Fruit fly (Drosophila melanogaster) whole organism, adult: ENCODE measurements around the gene ZIPIC.

Experiments
- CG11617 ChIP-seq: fragments of 200-800 bp; sonication (Bioruptor generic); optimal IDR thresholded peaks from 2 replicates; lab custom pipeline; 2017; ENCODE audit warnings: mild to moderate bottlenecking, missing biosample characterization, missing genetic modification reagents, missing genetic modification characterization
- CG12768 ChIP-seq: fragments of 200-800 bp; sonication (Bioruptor generic); optimal IDR thresholded peaks from 2 replicates; lab custom pipeline; 2017; ENCODE audit warnings: missing biosample characterization, missing genetic modification characterization, mild to moderate bottlenecking, moderate library complexity, missing genetic modification reagents
- CG14711 ChIP-seq: fragments of 200-800 bp; sonication (Bioruptor generic); optimal IDR thresholded peaks from 2 replicates; lab custom pipeline; 2018; ENCODE audit warnings: missing biosample characterization, mild to moderate bottlenecking, missing genetic modification characterization, moderate library complexity
- CG1620 ChIP-seq: fragments of 200-800 bp; sonication (Bioruptor generic); optimal IDR thresholded peaks from 2 replicates; lab custom pipeline; 2016; ENCODE audit warnings: missing biosample characterization, missing genetic modification characterization
- CG33017 ChIP-seq: fragments of 200-800 bp; sonication (Bioruptor generic); optimal IDR thresholded peaks from 2 replicates; lab custom pipeline; 2018; ENCODE audit warnings: missing biosample characterization, mild to moderate bottlenecking, missing genetic modification characterization, moderate library complexity
- CG5204 ChIP-seq: fragments of 200-800 bp; sonication (Bioruptor generic); optimal IDR thresholded peaks from 2 replicates; lab custom pipeline; 2016; ENCODE audit warnings: missing biosample characterization, missing genetic modification characterization
- CG7045 ChIP-seq: fragments of 200-800 bp; sonication (Bioruptor generic); optimal IDR thresholded peaks from 2 replicates; lab custom pipeline; 2017; ENCODE audit warnings: missing biosample characterization, mild to moderate bottlenecking, missing genetic modification characterization
- CG7101 ChIP-seq: fragments of 200-800 bp; sonication (Bioruptor generic); optimal IDR thresholded peaks from 2 replicates; lab custom pipeline; 2018; ENCODE audit warnings: missing biosample characterization, mild to moderate bottlenecking, missing genetic modification characterization, moderate library complexity
- Clk ChIP-seq: fragments of 200-800 bp; sonication (Bioruptor generic); optimal IDR thresholded peaks from 2 replicates; lab custom pipeline; 2017; ENCODE audit warnings: missing biosample characterization, missing genetic modification characterization
- Crg-1 ChIP-seq: fragments of 200-800 bp; sonication (Bioruptor generic); optimal IDR thresholded peaks from 2 replicates; lab custom pipeline; 2016; ENCODE audit warnings: missing biosample characterization, missing genetic modification characterization
- Hr96 ChIP-seq: fragments of 200-800 bp; sonication (Bioruptor generic); optimal IDR thresholded peaks from 2 replicates; lab custom pipeline; 2016; ENCODE audit warnings: missing biosample characterization, missing genetic modification characterization
- Mnt ChIP-seq: fragments of 200-800 bp; sonication (Bioruptor generic); optimal IDR thresholded peaks from 2 replicates; lab custom pipeline; 2016; ENCODE audit warnings: missing biosample characterization, mild to moderate bottlenecking, missing genetic modification characterization
- bab1 ChIP-seq: fragments of 200-800 bp; sonication (Bioruptor generic); optimal IDR thresholded peaks from 3 replicates; lab custom pipeline; 2019; ENCODE audit warnings: missing biosample characterization, mild to moderate bottlenecking, missing genetic modification characterization, moderate library complexity
- cic ChIP-seq: fragments of 200-800 bp; sonication (Bioruptor generic); optimal IDR thresholded peaks from 2 replicates; lab custom pipeline; 2017; ENCODE audit warnings: missing biosample characterization, mild to moderate bottlenecking, missing genetic modification characterization, moderate library complexity
- cnc ChIP-seq, 2 experiments: fragments of >200 bp; optimal IDR thresholded peaks; 2 replicates each; lab custom pipeline; 2017
- kay ChIP-seq: fragments of 200-800 bp; sonication (Bioruptor generic); peaks from one replicate; lab custom pipeline; 2016; ENCODE audit warnings: missing biosample characterization, missing genetic modification characterization, borderline replicate concordance
- ovo ChIP-seq: fragments of 200-800 bp; sonication (Bioruptor generic); optimal IDR thresholded peaks from 2 replicates; lab custom pipeline; 2016; ENCODE audit warnings: missing biosample characterization, missing genetic modification characterization
- pad ChIP-seq: fragments of 200-800 bp; sonication (Bioruptor generic); optimal IDR thresholded peaks from 3 replicates; lab custom pipeline; 2017; ENCODE audit warnings: missing biosample characterization, missing genetic modification characterization, mild to moderate bottlenecking, moderate library complexity, missing genetic modification reagents
- tj ChIP-seq: fragments of 200-800 bp; sonication (Bioruptor generic); optimal IDR thresholded peaks from 3 replicates; lab custom pipeline; 2017; ENCODE audit warnings: missing biosample characterization, mild to moderate bottlenecking, missing genetic modification characterization, moderate library complexity
- toe ChIP-seq: fragments of 200-800 bp; sonication (Bioruptor generic); optimal IDR thresholded peaks from 2 replicates; lab custom pipeline; 2016; ENCODE audit warnings: missing biosample characterization, missing genetic modification characterization

The ZIPIC gene

DNA sequence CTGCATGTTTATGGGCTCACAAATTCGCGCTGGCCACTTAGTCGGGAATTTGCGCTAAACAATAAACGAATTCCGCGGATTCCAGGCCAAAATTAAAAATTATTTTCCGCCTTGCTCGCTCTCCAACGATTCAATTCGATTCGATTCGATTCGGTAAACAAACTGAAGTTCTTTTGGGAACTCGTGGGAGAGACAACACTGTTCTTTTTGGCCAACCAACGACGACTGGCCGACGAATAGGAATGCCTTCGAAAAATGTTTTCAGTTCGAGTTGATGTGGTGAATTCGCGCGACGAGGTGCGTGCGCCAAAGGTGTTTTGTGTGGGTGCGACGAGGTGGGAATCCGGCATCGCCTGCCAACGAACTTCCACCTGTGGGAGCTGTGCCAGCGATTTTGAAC is 15.3 kb upstream of the ZIPIC start, which contains the start of gene CG15528:
Gene CG15528 (minus strand): TSS at position 180 of the 400 bp plus-strand sequence.
- TF ChIP-seq CG33017 (tag; lab: Kevin White, UChicago) (no peak), Crg-1 (GFP tag; lab: Kevin White, UChicago) (no peak), CG14711 (tag; lab: Kevin White, UChicago) (no peak), cnc (optimal IDR thresholded peaks at IDR 0.05; lab: Kevin White, UChicago) (no peak), tj (no peak), CG11617 (GFP tag; lab: Kevin White, UChicago) (no peak), ovo (GFP tag; lab: Kevin White, UChicago) (no peak), toe (GFP tag; lab: Kevin White, UChicago) (no peak), CG12768 (GFP tag; lab: Kevin White, UChicago) (no peak), kay (no peak), CG1620 (no peak), CG7045 (GFP tag; lab: Kevin White, UChicago) (no peak), CG7101 (tag; lab: Kevin White, UChicago) (no peak), Mnt (no peak), cic (GFP tag; lab: Kevin White, UChicago) (no peak), CG5204 (no peak), pad (GFP tag; lab: Kevin White, UChicago) (no peak), Hr96 (no peak), bab1 (GFP tag; lab: Kevin White, UChicago) (no peak), Clk (GFP tag; lab: Kevin White, UChicago) (no peak)

dm6 chr3R:30050448-30050847 is 13.8 kb upstream of the ZIPIC start:
- TF ChIP-seq CG5204 (no peak), CG7045 (GFP tag; lab: Kevin White, UChicago) (no peak), CG7101 (tag; lab: Kevin White, UChicago) (no peak), Clk (GFP tag; lab: Kevin White, UChicago) (no peak), cic (GFP tag; lab: Kevin White, UChicago) (no peak), bab1 (GFP tag; lab: Kevin White, UChicago) (no peak)

DNA sequence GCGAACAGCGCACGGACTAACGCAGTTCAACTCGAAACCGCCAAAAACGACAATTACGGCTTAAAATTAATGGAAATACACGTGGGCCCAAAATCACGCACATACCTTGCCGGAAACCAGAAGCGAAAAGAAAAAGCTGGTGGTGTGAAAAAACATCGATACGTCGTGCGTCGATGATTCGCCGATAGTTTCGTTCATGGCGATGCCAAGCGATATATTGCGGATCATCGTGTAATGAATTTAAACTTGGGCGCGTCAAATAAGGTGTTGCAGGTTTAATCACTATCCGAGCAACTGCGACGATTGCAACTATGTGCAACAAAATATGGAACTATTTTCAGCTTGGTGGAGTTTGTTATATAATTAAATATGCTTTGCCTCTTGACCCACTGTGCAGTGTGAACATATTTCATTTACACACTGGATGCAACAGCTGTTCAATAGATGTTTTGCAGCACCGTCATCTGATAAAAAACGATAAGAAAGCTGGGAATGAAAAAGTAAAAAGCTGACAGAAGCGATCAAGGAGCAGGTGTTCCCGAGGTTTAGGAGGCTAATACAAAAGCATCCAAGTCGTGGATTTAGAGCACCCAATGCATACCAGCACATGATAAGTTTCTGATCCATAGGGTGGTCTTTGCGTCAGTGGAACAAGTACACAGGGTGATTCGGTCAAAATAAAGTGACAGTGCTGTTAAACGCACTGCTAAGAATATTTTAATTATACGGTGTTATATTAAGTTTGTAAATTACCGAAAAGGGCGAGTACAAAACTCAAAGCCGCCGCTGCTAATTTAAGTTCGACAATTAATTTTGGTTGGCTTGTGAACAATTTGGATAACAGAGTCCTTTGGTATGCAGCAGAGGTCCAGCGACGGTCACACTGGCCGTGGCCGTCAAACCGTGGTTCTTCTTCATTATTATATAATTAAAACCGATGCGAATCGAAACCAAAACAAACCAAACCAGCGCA is 9.6 kb upstream of the ZIPIC start, which contains the start of the genes RpL32 and CG7943:
Gene RpL32 (minus strand): TSS at position 133 of the 973 bp plus-strand sequence.
Gene CG7943 (plus strand): TSS at position 442 of the 973 bp plus-strand sequence.
- TF ChIP-seq Crg-1 (GFP tag; lab: Kevin White, UChicago) (peak; percentile 97), CG33017 (tag; lab: Kevin White, UChicago) (peak; percentile 87), cnc (optimal IDR thresholded peaks at IDR 0.05; lab: Kevin White, UChicago) (no peak), CG7101 (tag; lab: Kevin White, UChicago) (peak; percentile 94), CG1620 (peak; percentile 96), CG14711 (tag; lab: Kevin White, UChicago) (peak; percentile 85), kay (no peak), ovo (GFP tag; lab: Kevin White, UChicago) (peak; percentile 96), toe (GFP tag; lab: Kevin White, UChicago) (peak; percentile 98), CG5204 (no peak), CG11617 (GFP tag; lab: Kevin White, UChicago) (peak; percentile 97), CG7045 (GFP tag; lab: Kevin White, UChicago) (peak; percentile 93), bab1 (GFP tag; lab: Kevin White, UChicago) (peak; percentile 97), Clk (GFP tag; lab: Kevin White, UChicago) (peak; percentile 91), tj (peak; percentile 85), Hr96 (peak; percentile 99), pad (GFP tag; lab: Kevin White, UChicago) (peak; percentile 86), cic (GFP tag; lab: Kevin White, UChicago) (peak; percentile 62), CG12768 (GFP tag; lab: Kevin White, UChicago) (peak; percentile 94), Mnt (peak; percentile 95)

DNA sequence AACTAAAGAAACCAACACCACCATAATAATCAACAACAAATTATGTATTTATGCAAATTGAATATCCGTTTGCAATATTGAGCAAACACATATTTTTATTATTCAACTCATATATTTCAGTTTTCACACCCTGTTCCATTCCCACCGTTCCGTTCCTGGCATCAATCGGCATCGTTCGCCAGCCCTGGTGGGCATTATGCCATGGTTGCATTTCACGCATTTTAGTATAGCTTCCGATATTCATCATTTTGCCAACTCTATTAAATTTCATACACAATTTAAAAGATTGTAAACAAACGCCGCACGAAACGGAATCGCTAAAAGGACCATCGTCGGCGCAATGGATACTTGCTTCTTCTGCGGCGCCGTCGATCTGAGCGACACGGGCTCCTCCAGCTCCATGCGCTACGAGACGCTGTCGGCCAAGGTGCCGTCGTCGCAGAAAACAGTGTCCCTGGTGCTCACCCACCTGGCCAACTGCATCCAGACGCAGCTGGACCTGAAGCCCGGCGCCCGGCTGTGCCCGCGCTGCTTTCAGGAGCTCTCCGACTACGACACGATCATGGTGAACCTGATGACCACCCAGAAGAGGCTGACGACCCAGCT is 6.6 kb upstream of the ZIPIC start, which contains the start of gene Sry-delta:
Gene Sry-delta (plus strand): TSS at position 203 of the 606 bp plus-strand sequence.
- no peak for TF ChIP-seq cnc (optimal IDR thresholded peaks at IDR 0.05; lab: Kevin White, UChicago)
- peak; percentile 64 for TF ChIP-seq pad (GFP tag; lab: Kevin White, UChicago)
- peak; percentile 73 for TF ChIP-seq CG7045 (GFP tag; lab: Kevin White, UChicago)
- peak; percentile 59 for TF ChIP-seq Clk (GFP tag; lab: Kevin White, UChicago)
- peak; percentile 45 for TF ChIP-seq cic (GFP tag; lab: Kevin White, UChicago)
- peak; percentile 71 for TF ChIP-seq Crg-1 (GFP tag; lab: Kevin White, UChicago)
- peak; percentile 73 for TF ChIP-seq CG11617 (GFP tag; lab: Kevin White, UChicago)
- no peak for TF ChIP-seq ovo (GFP tag; lab: Kevin White, UChicago)
- peak; percentile 87 for TF ChIP-seq toe (GFP tag; lab: Kevin White, UChicago)
- TF ChIP-seq CG14711 (tag; lab: Kevin White, UChicago): peak; percentile 60
- TF ChIP-seq Hr96: peak; percentile 90
- TF ChIP-seq CG1620: peak; percentile 90
- TF ChIP-seq CG12768 (GFP tag; lab: Kevin White, UChicago): peak; percentile 65
- TF ChIP-seq CG7101 (tag; lab: Kevin White, UChicago): peak; percentile 74
- peak; percentile 76 for TF ChIP-seq bab1 (GFP tag; lab: Kevin White, UChicago)
- no peak for TF ChIP-seq CG5204
- no peak for TF ChIP-seq kay
- peak; percentile 85 for TF ChIP-seq Mnt
- peak; percentile 61 for TF ChIP-seq CG33017 (tag; lab: Kevin White, UChicago)
- peak; percentile 85 for TF ChIP-seq tj
